Fruit fly (Drosophila melanogaster): ENCODE data around the gene CG4502.

The CG4502 gene

dm6 chr2L:7194351-7195037 is 9.6 kb downstream of the CG4502 start, which contains the start of gene CG4497 (continued):
- TF ChIP-seq CG1602 (GFP tag; optimal IDR thresholded peaks at IDR 0.05) (peak; percentile 93), esg (GFP tag; conservative IDR thresholded peaks at IDR 0.05) (peak; percentile 95), nmo (GFP tag; optimal IDR thresholded peaks at IDR 0.05) (peak; percentile 94), pho (GFP tag; optimal IDR thresholded peaks at IDR 0.05) (peak; percentile 97), org-1 (GFP tag; optimal IDR thresholded peaks at IDR 0.05) (peak; percentile 78), CG9876 (GFP tag; optimal IDR thresholded peaks at IDR 0.05) (peak; percentile 98), CG1233 (GFP tag; optimal IDR thresholded peaks at IDR 0.05) (peak; percentile 75), sr (GFP tag; IDR thresholded peaks at IDR 0.05) (peak; percentile 58; the same call in 1 of the 3 replicates), CG17612 (GFP tag; IDR thresholded peaks at IDR 0.05) (peak; percentile 80), CG33213 (GFP tag; optimal IDR thresholded peaks at IDR 0.05) (peak; percentile 94), stwl (tag; optimal IDR thresholded peaks at IDR 0.05) (peak; percentile 69), CG4360 (GFP tag; IDR thresholded peaks at IDR 0.05) (peak; percentile 36; the same call in 1 of the 2 replicates), Eip74EF (GFP tag; optimal IDR thresholded peaks at IDR 0.05) (peak in 1 of 2 experiments; percentile 6), tin (GFP tag; optimal IDR thresholded peaks at IDR 0.05) (peak; percentile 96), CG2712 (tag; optimal IDR thresholded peaks at IDR 0.05) (peak; percentile 90), Bgb (GFP tag; IDR thresholded peaks at IDR 0.05; ENCODE audit: partially characterized antibody) (peak; percentile 84), CG10366 (GFP tag; IDR thresholded peaks at IDR 0.05) (peak; percentile 94), da (GFP tag; optimal IDR thresholded peaks at IDR 0.05) (peak; percentile 91), CG5245 (GFP tag; optimal IDR thresholded peaks at IDR 0.05) (peak; percentile 82), bigmax (GFP tag; optimal IDR thresholded peaks at IDR 0.05) (no peak), CG18599 (GFP tag; optimal IDR thresholded peaks at IDR 0.05) (peak; percentile 88), E2f1 (GFP tag; IDR thresholded peaks at IDR 0.05) (peak; percentile 95), CG15696 (tag; optimal IDR thresholded peaks at IDR 0.05) (peak; percentile 94), CG16779 (GFP tag; IDR thresholded peaks at IDR 0.05) (peak; percentile 85), CG34376 (GFP tag; optimal IDR thresholded peaks at IDR 0.05) (peak; percentile 86), CG6854 (GFP tag; optimal IDR thresholded peaks at IDR 0.05) (peak; percentile 40), peb (GFP tag; IDR thresholded peaks at IDR 0.05) (peak; percentile 89), emc (GFP tag; optimal IDR thresholded peaks at IDR 0.05) (peak; percentile 90), CG8290 (GFP tag; optimal IDR thresholded peaks at IDR 0.05) (peak; percentile 74), CG8290 (tag; optimal IDR thresholded peaks at IDR 0.05) (peak; percentile 52 to 90), CG17385 (GFP tag; optimal IDR thresholded peaks at IDR 0.05) (peak; percentile 80), tll (GFP tag; optimal IDR thresholded peaks at IDR 0.05) (peak in 1 of 2 experiments; percentile 8), CG4707 (GFP tag; optimal IDR thresholded peaks at IDR 0.05) (peak; percentile 4), CG15601 (tag; optimal IDR thresholded peaks at IDR 0.05) (peak; percentile 86), Dfd (GFP tag; optimal IDR thresholded peaks at IDR 0.05) (peak in 1 of 2 experiments; percentile 66), NC2α (GFP tag; optimal IDR thresholded peaks at IDR 0.05) (peak; percentile 88), Atf3 (GFP tag; optimal IDR thresholded peaks at IDR 0.05) (peak; percentile 93), kay (GFP tag; optimal IDR thresholded peaks at IDR 0.05) (peak; percentile 80), C15 (GFP tag; IDR thresholded peaks at IDR 0.05) (peak; percentile 63; the same call in 2 of the 3 replicates), CG8478 (optimal IDR thresholded peaks at IDR 0.05) (no peak), CG31224 (GFP tag; IDR thresholded peaks at IDR 0.05) (peak; percentile 83), pnt (GFP tag; optimal IDR thresholded peaks at IDR 0.05) (peak; percentile 96), Lim3 (GFP tag; IDR thresholded peaks at IDR 0.05) (peak; percentile 78), CG8089 (GFP tag; optimal IDR thresholded peaks at IDR 0.05) (peak; percentile 92), kni (GFP tag; optimal IDR thresholded peaks at IDR 0.05) (peak; percentile 69), GATAe (GFP tag; conservative IDR thresholded peaks at IDR 0.05) (peak; percentile 71; the same call in 1 of the 2 replicates), bowl (GFP tag; IDR thresholded peaks at IDR 0.05) (peak; percentile 65), CG14710 (tag; optimal IDR thresholded peaks at IDR 0.05) (peak; percentile 91), CG32767 (GFP tag; IDR thresholded peaks at IDR 0.05) (peak; percentile 93), pros (GFP tag; optimal IDR thresholded peaks at IDR 0.05) (no peak)
